Fruit fly (Drosophila melanogaster): ENCODE measurements around the gene CG2617.

DNA sequence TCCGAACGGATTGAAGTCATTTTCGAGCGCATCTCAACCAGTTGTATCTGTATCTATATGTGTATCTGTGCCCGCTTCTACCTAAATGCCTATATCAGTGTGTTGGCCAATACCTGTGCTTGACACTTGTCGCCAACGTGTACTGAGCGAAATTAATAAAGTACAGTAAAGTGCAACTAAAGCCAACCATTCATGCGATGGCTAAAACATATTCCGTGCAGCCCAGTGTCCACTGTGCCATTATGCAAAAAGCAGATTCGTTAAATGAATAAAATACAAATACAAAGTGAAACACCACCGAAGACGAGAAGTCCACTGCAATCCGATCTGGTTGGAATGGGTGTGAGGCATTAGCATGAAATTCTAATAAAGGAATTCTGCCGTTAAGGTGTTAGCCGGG is 12.9 kb downstream of the CG2617 start:
- TF ChIP-seq insv (optimal IDR thresholded peaks at IDR 0.05), result no peak
- no peak for TF ChIP-seq Sin3A (optimal IDR thresholded peaks at IDR 0.05)
- TF ChIP-seq psq (optimal IDR thresholded peaks at IDR 0.05), result no peak
- no peak for TF ChIP-seq h (optimal IDR thresholded peaks at IDR 0.05)
- TF ChIP-seq Myc (optimal IDR thresholded peaks at IDR 0.05), result no peak
- no peak for TF ChIP-seq ttk (optimal IDR thresholded peaks at IDR 0.05)
